Worm (Caenorhabditis elegans) whole organism, late embryonic: ENCODE data around the gene K11G9.5.

Source experiments
- C38D4.7 ChIP-seq: fragments of 200-800 bp; sonication (Bioruptor generic); optimal IDR thresholded peaks from 2 replicates; lab custom pipeline; 2018; ENCODE audit warnings: mild to moderate bottlenecking, missing genetic modification characterization, moderate library complexity, missing compliant biosample characterization
- F13H6.1 ChIP-seq: sonication (generic microtip); optimal IDR thresholded peaks from 2 replicates; lab custom pipeline; 2016; ENCODE audit warnings: missing genetic modification characterization, missing compliant biosample characterization
- K02D7.2 ChIP-seq: sonication (generic microtip); optimal IDR thresholded peaks from 2 replicates; lab custom pipeline; 2017; ENCODE audit warnings: mild to moderate bottlenecking, missing genetic modification characterization, missing compliant biosample characterization
- K09A11.1 ChIP-seq: sonication (generic microtip); optimal IDR thresholded peaks from 2 replicates; lab custom pipeline; 2017; ENCODE audit warnings: antibody characterized with exemption, mild to moderate bottlenecking, missing genetic modification characterization, missing compliant biosample characterization; ENCODE audit not compliant: insufficient read depth
- Y22D7AL.16 ChIP-seq: sonication (generic microtip); optimal IDR thresholded peaks from 2 replicates; lab custom pipeline; 2016; ENCODE audit warnings: missing genetic modification characterization, missing compliant biosample characterization
- ama-1 ChIP-seq: fragments of 150-350 bp; optimal IDR thresholded peaks from 2 replicates; lab custom pipeline; 2014
- ceh-14 ChIP-seq: sonication (generic microtip); optimal IDR thresholded peaks from 2 replicates; lab custom pipeline; 2016; ENCODE audit warnings: missing genotype, missing genetic modification characterization, missing compliant biosample characterization
- ceh-18 ChIP-seq: sonication (generic microtip); optimal IDR thresholded peaks from 2 replicates; lab custom pipeline; 2016; ENCODE audit warnings: missing genetic modification characterization, missing compliant biosample characterization
- ceh-19 ChIP-seq: fragments of 200-800 bp; sonication (Bioruptor generic); optimal IDR thresholded peaks from 2 replicates; lab custom pipeline; 2018; ENCODE audit warnings: mild to moderate bottlenecking, missing genetic modification characterization, missing compliant biosample characterization
- ceh-2 ChIP-seq: sonication (generic microtip); optimal IDR thresholded peaks from 2 replicates; lab custom pipeline; 2016; ENCODE audit warnings: missing genotype, missing genetic modification characterization, missing compliant biosample characterization
- ceh-24 ChIP-seq: sonication (generic microtip); optimal IDR thresholded peaks from 2 replicates; lab custom pipeline; 2016; ENCODE audit warnings: mild to moderate bottlenecking, missing genetic modification characterization, missing compliant biosample characterization
- ceh-31 ChIP-seq: sonication (generic microtip); optimal IDR thresholded peaks from 2 replicates; lab custom pipeline; 2016; ENCODE audit warnings: missing genetic modification characterization, missing compliant biosample characterization
- ceh-34 ChIP-seq: sonication (generic microtip); optimal IDR thresholded peaks from 2 replicates; lab custom pipeline; 2016; ENCODE audit warnings: mild to moderate bottlenecking, missing genetic modification characterization, missing compliant biosample characterization
- ceh-45 ChIP-seq: fragments of 200-800 bp; sonication (Bioruptor generic); IDR thresholded peaks from 2 replicates; pipeline ENCODE4 v1.3.6; 2022; ENCODE audit warnings: missing genetic modification reagents, missing genetic modification characterization, missing compliant biosample characterization
- ceh-48 ChIP-seq: sonication (generic microtip); optimal IDR thresholded peaks from 2 replicates; lab custom pipeline; 2016; ENCODE audit warnings: missing genetic modification characterization, inconsistent platforms, missing compliant biosample characterization
- ceh-9 ChIP-seq: sonication (generic microtip); optimal IDR thresholded peaks from 2 replicates; lab custom pipeline; 2016; ENCODE audit warnings: mild to moderate bottlenecking, missing genetic modification characterization, inconsistent platforms, missing compliant biosample characterization
- ets-4 ChIP-seq: sonication (generic microtip); optimal IDR thresholded peaks from 2 replicates; lab custom pipeline; 2016; ENCODE audit warnings: missing genetic modification characterization, missing compliant biosample characterization
- eyg-1 ChIP-seq: sonication (generic microtip); optimal IDR thresholded peaks from 2 replicates; lab custom pipeline; 2016; ENCODE audit warnings: missing genotype, missing genetic modification characterization, missing compliant biosample characterization
- fkh-6 ChIP-seq: sonication (generic microtip); optimal IDR thresholded peaks from 2 replicates; lab custom pipeline; 2016; ENCODE audit warnings: missing genetic modification characterization, missing compliant biosample characterization
- gmeb-2 ChIP-seq: sonication (generic microtip); optimal IDR thresholded peaks from 2 replicates; lab custom pipeline; 2016; ENCODE audit warnings: missing genetic modification characterization, inconsistent platforms, missing compliant biosample characterization
- hlh-15 ChIP-seq: sonication (generic microtip); optimal IDR thresholded peaks from 2 replicates; lab custom pipeline; 2016; ENCODE audit warnings: missing genetic modification characterization, missing compliant biosample characterization
- hlh-30 ChIP-seq: sonication (generic microtip); optimal IDR thresholded peaks from 2 replicates; lab custom pipeline; 2017; ENCODE audit warnings: antibody characterized with exemption, missing genetic modification characterization, missing compliant biosample characterization; ENCODE audit not compliant: insufficient read depth
- hlh-6 ChIP-seq: sonication (generic microtip); optimal IDR thresholded peaks from 2 replicates; lab custom pipeline; 2016; ENCODE audit warnings: missing genotype, missing genetic modification characterization, missing compliant biosample characterization
- hlh-8 ChIP-seq: sonication (generic microtip); optimal IDR thresholded peaks from 2 replicates; lab custom pipeline; 2016; ENCODE audit warnings: missing genotype, missing genetic modification characterization, missing compliant biosample characterization
- lim-6 ChIP-seq: sonication (generic microtip); optimal IDR thresholded peaks from 2 replicates; lab custom pipeline; 2016; ENCODE audit warnings: missing genetic modification characterization, missing compliant biosample characterization
- lin-11 ChIP-seq: fragments of 200-800 bp; sonication (Bioruptor generic); optimal IDR thresholded peaks from 2 replicates; lab custom pipeline; 2018; ENCODE audit warnings: mild to moderate bottlenecking, missing genetic modification characterization, missing compliant biosample characterization
- nfya-1 ChIP-seq: sonication (generic microtip); optimal IDR thresholded peaks from 2 replicates; lab custom pipeline; 2017; ENCODE audit warnings: missing genetic modification characterization, mild to moderate bottlenecking, missing compliant biosample characterization, antibody characterized with exemption, moderate library complexity
- npax-4 ChIP-seq: sonication (generic microtip); optimal IDR thresholded peaks from 2 replicates; lab custom pipeline; 2016; ENCODE audit warnings: missing genetic modification characterization, missing compliant biosample characterization
- odd-2 ChIP-seq: sonication (generic microtip); optimal IDR thresholded peaks from 2 replicates; lab custom pipeline; 2017; ENCODE audit warnings: antibody characterized with exemption, mild to moderate bottlenecking, missing genetic modification characterization, missing compliant biosample characterization
- pax-1 ChIP-seq: fragments of 150-350 bp; optimal IDR thresholded peaks from 2 replicates; lab custom pipeline; 2014; ENCODE audit warnings: missing biosample characterization, missing genetic modification characterization
- pqm-1 ChIP-seq: sonication (generic microtip); optimal IDR thresholded peaks from 2 replicates; lab custom pipeline; 2016; ENCODE audit warnings: missing genetic modification characterization, missing compliant biosample characterization
- ref-2 ChIP-seq: sonication (generic microtip); optimal IDR thresholded peaks from 2 replicates; lab custom pipeline; 2016; ENCODE audit warnings: missing genetic modification characterization, missing compliant biosample characterization
- sdc-2 ChIP-seq: sonication (generic microtip); optimal IDR thresholded peaks from 2 replicates; lab custom pipeline; 2016; ENCODE audit warnings: missing genotype, missing genetic modification characterization, missing compliant biosample characterization
- tbx-2 ChIP-seq: sonication (generic microtip); optimal IDR thresholded peaks from 2 replicates; lab custom pipeline; 2016; ENCODE audit warnings: missing genetic modification characterization, missing compliant biosample characterization
- ttx-3 ChIP-seq: sonication (generic microtip); optimal IDR thresholded peaks from 2 replicates; lab custom pipeline; 2016; ENCODE audit warnings: missing genetic modification reagents, missing genetic modification characterization, missing compliant biosample characterization
- unc-3 ChIP-seq, 2 experiments: fragments of 200-800 bp in 1 of 2; sonication (Bioruptor generic) in 1 of 2; sonication (generic microtip) in 1 of 2; conservative IDR thresholded peaks in 1 of 2; optimal IDR thresholded peaks in 1 of 2; 2 replicates each; pipeline versions ENCODE4 v1.3.6 to Lab custom; 2016 to 2022; ENCODE audit warnings: missing compliant biosample characterization in 2 of 2, missing genetic modification characterization in 2 of 2, missing genetic modification reagents in 1 of 2
- unc-42 ChIP-seq: sonication (generic microtip); optimal IDR thresholded peaks from 2 replicates; lab custom pipeline; 2016; ENCODE audit warnings: missing genotype, missing genetic modification characterization, missing compliant biosample characterization
- unc-55 ChIP-seq: sonication (generic microtip); optimal IDR thresholded peaks from 2 replicates; lab custom pipeline; 2017; ENCODE audit warnings: missing biosample characterization, missing genetic modification reagents, missing genetic modification characterization
- unc-86 ChIP-seq: sonication (generic microtip); optimal IDR thresholded peaks from 2 replicates; lab custom pipeline; 2016; ENCODE audit warnings: missing genetic modification characterization, missing compliant biosample characterization

Gene K11G9.5

ce11 chrV:6662505-6662904, 25.8 kb downstream of the K11G9.5 start:
- TF ChIP-seq K02D7.2 (tag; lab: Kevin White, UChicago): no peak
- TF ChIP-seq pax-1 (tag; lab: Kevin White, UChicago): no peak
- no peak for TF ChIP-seq nfya-1 (tag; lab: Kevin White, UChicago)

ce11 chrV:6661658-6662057, 26.6 kb downstream of the K11G9.5 start:
- TF ChIP-seq ceh-24 (tag; lab: Kevin White, UChicago): no peak
- TF ChIP-seq unc-42 (tag; lab: Kevin White, UChicago): peak; percentile 42

ce11 chrV:6659533-6659932, 28.8 kb downstream of the K11G9.5 start:
- TF ChIP-seq C38D4.7 (GFP tag; lab: Kevin White, UChicago): no peak
- no peak for TF ChIP-seq ceh-18 (tag; lab: Kevin White, UChicago)
- TF ChIP-seq unc-86: no peak
- no peak for TF ChIP-seq ama-1 (lab: Kevin White, UChicago)
- TF ChIP-seq ceh-9 (tag; lab: Kevin White, UChicago): no peak
- no peak for TF ChIP-seq pax-1 (tag; lab: Kevin White, UChicago)
- no peak for TF ChIP-seq hlh-30 (tag; lab: Kevin White, UChicago)
- no peak for TF ChIP-seq ceh-14 (tag; lab: Kevin White, UChicago)

- no peak for TF ChIP-seq ceh-45
- no peak for TF ChIP-seq pqm-1
- peak; percentile 32 for TF ChIP-seq ceh-18 (tag; lab: Kevin White, UChicago)
- TF ChIP-seq hlh-8 (tag; lab: Kevin White, UChicago): no peak
- TF ChIP-seq eyg-1 (tag; lab: Kevin White, UChicago): no peak
- TF ChIP-seq hlh-30 (tag; lab: Kevin White, UChicago): no peak
- TF ChIP-seq nfya-1 (tag; lab: Kevin White, UChicago): peak; percentile 14
- no peak for TF ChIP-seq unc-86
- TF ChIP-seq hlh-6 (tag; lab: Kevin White, UChicago): no peak
- no peak for TF ChIP-seq fkh-6
- peak; percentile 62 for TF ChIP-seq ceh-31
- no peak for TF ChIP-seq unc-55 (GFP tag; lab: Kevin White, UChicago)
- TF ChIP-seq gmeb-2 (tag; lab: Kevin White, UChicago): no peak
- no peak for TF ChIP-seq C38D4.7 (GFP tag; lab: Kevin White, UChicago)
- TF ChIP-seq npax-4 (tag; lab: Kevin White, UChicago): no peak
- no peak for TF ChIP-seq unc-3 (GFP tag; conservative IDR thresholded peaks at IDR 0.05; lab: Robert Waterston, UW)
- no peak for TF ChIP-seq unc-3 (tag; optimal IDR thresholded peaks at IDR 0.05; lab: Kevin White, UChicago)
- peak; percentile 42 for TF ChIP-seq ceh-34 (tag; lab: Kevin White, UChicago)
- peak; percentile 44 for TF ChIP-seq unc-42 (tag; lab: Kevin White, UChicago)
- TF ChIP-seq lin-11 (tag; lab: Kevin White, UChicago): no peak
- peak; percentile 78 for TF ChIP-seq ceh-14 (tag; lab: Kevin White, UChicago)
- peak; percentile 9 for TF ChIP-seq tbx-2 (tag; lab: Kevin White, UChicago)
- TF ChIP-seq lim-6: no peak
- no peak for TF ChIP-seq K09A11.1 (tag; lab: Kevin White, UChicago)
- peak; percentile 22 for TF ChIP-seq sdc-2 (tag; lab: Kevin White, UChicago)
- TF ChIP-seq odd-2 (tag; lab: Kevin White, UChicago): no peak
- no peak for TF ChIP-seq ets-4 (tag; lab: Kevin White, UChicago)
- TF ChIP-seq ceh-48 (tag; lab: Kevin White, UChicago): peak; percentile 82
These were observed 29.5 kb downstream of the K11G9.5 start for ce11 chrV:6658765-6659164.

ce11 chrV:6657532-6658259, 30.6 kb downstream of the K11G9.5 start:
- no peak for TF ChIP-seq unc-55 (GFP tag; lab: Kevin White, UChicago)
- no peak for TF ChIP-seq fkh-6
- no peak for TF ChIP-seq ref-2
- no peak for TF ChIP-seq K09A11.1 (tag; lab: Kevin White, UChicago)
- no peak for TF ChIP-seq tbx-2 (tag; lab: Kevin White, UChicago)
- TF ChIP-seq Y22D7AL.16 (tag; lab: Kevin White, UChicago): no peak
- no peak for TF ChIP-seq ceh-2 (tag; lab: Kevin White, UChicago)
- TF ChIP-seq ttx-3: no peak
- TF ChIP-seq unc-42 (tag; lab: Kevin White, UChicago): no peak
- TF ChIP-seq ceh-34 (tag; lab: Kevin White, UChicago): no peak
- TF ChIP-seq npax-4 (tag; lab: Kevin White, UChicago): no peak
- no peak for TF ChIP-seq ama-1 (lab: Kevin White, UChicago)
- TF ChIP-seq F13H6.1 (tag; lab: Kevin White, UChicago): no peak
- TF ChIP-seq hlh-15: no peak
- no peak for TF ChIP-seq ceh-19 (GFP tag; lab: Kevin White, UChicago)
- TF ChIP-seq hlh-30 (tag; lab: Kevin White, UChicago): no peak
